In the genomic region with DNA sequence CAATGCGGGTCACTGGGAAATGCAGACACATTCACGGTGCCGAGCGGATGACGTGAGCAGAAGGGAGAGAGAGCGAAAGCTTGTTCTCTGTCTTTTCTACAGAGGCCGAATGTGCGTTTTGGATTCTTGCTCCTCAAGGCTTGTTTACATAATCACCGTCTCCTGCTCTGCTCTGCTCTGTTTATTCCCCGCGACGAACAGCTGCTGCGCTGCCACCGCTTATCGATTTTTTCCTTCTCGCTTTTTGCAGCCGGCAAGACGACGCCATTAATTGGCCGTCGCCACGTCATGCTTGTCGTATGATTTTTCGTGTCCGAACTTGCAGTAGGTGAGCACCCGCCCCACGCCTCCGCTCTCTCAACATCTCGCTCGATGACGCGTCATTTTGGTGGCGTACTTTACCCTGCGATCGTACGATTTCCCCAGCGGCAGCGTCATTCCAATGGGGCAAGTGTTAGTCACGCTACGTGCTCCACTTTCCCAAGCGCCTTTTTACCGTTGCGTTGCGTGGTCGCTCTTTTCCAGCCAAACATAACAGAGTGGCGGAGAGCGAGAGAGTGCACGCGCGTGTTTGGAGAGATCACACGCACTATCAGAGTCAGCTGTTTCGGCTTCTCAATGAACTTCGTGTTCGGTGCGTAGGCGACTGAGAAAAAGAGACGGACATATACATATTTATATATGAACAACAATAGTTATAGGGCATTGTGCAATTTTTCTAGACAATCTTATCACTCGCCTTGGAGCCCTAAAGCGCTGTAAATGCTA, we compare ENCODE assay signal across 5 fruit fly cellular contexts.
A peak's percentile ranks its signal among the peaks of the same experiment; 100 is the strongest.
TF ChIP-seq lines count a peak whose summit lies in the region.

No protein-coding gene starts in this region.

TF ChIP-seq in whole organism, adult, 20 proteins besides CTCF, POLR2A, EP300 and RAD21 (continued from another document):
- TF ChIP-seq cic (GFP tag; optimal IDR thresholded peaks at IDR 0.05; lab: Kevin White, UChicago) (peak; percentile 47), Mnt (GFP tag; optimal IDR thresholded peaks at IDR 0.05; lab: Kevin White, UChicago) (peak; percentile 32), Hr96 (GFP tag; optimal IDR thresholded peaks at IDR 0.05; lab: Kevin White, UChicago) (peak; percentile 40), Crg-1 (GFP tag; optimal IDR thresholded peaks at IDR 0.05; lab: Kevin White, UChicago) (peak; percentile 19), CG7101 (tag; optimal IDR thresholded peaks at IDR 0.05; lab: Kevin White, UChicago) (peak; percentile 48)

TF ChIP-seq in whole organism, embryonic, 481 proteins besides CTCF, POLR2A, EP300 and RAD21 (continued from another document and continues in another):
- TF ChIP-seq YL-1 (GFP tag; optimal IDR thresholded peaks at IDR 0.05; lab: Kevin White, UChicago) (peak; percentile 35), Oaz (GFP tag; IDR thresholded peaks at IDR 0.05; lab: Robert Waterston, UW) (no peak), Ets65A (GFP tag; lab: Kevin White, UChicago) (peak; percentile 70), CG4820 (GFP tag; optimal IDR thresholded peaks at IDR 0.05; lab: Kevin White, UChicago) (no peak), Nf-YB (GFP tag; optimal IDR thresholded peaks at IDR 0.05; lab: Kevin White, UChicago) (no peak), Abd-B (GFP tag; optimal IDR thresholded peaks at IDR 0.05; lab: Kevin White, UChicago) (no peak), p53 (GFP tag; optimal IDR thresholded peaks at IDR 0.05; lab: Kevin White, UChicago) (peak; percentile 95), sr (GFP tag; IDR thresholded peaks at IDR 0.05; lab: Robert Waterston, UW) (peak; percentile 93), Lpt (GFP tag; optimal IDR thresholded peaks at IDR 0.05; lab: Kevin White, UChicago) (no peak), tna (GFP tag; IDR thresholded peaks at IDR 0.05; lab: Robert Waterston, UW; ENCODE audit: partially characterized antibody) (no peak), Sry-β (GFP tag; optimal IDR thresholded peaks at IDR 0.05; lab: Kevin White, UChicago) (no peak), kay (GFP tag; optimal IDR thresholded peaks at IDR 0.05; lab: Kevin White, UChicago) (peak; percentile 45), Mes4 (GFP tag; optimal IDR thresholded peaks at IDR 0.05; lab: Kevin White, UChicago) (no peak), Med (GFP tag; lab: Kevin White, UChicago) (peak; percentile 75), seq (GFP tag; IDR thresholded peaks at IDR 0.05; lab: Robert Waterston, UW) (peak; percentile 21; the same call in 1 of the 2 replicates), CG10209 (GFP tag; optimal IDR thresholded peaks at IDR 0.05; lab: Kevin White, UChicago) (no peak), CG7963 (GFP tag; IDR thresholded peaks at IDR 0.05; lab: Robert Waterston, UW; ENCODE audit: partially characterized antibody) (no peak), chif (GFP tag; optimal IDR thresholded peaks at IDR 0.05; lab: Kevin White, UChicago) (no peak), CG4617 (GFP tag; optimal IDR thresholded peaks at IDR 0.05; lab: Kevin White, UChicago; ENCODE audit: borderline replicate concordance) (peak; percentile 39), CG10654 (GFP tag; optimal IDR thresholded peaks at IDR 0.05; lab: Kevin White, UChicago) (no peak), cwo (GFP tag; optimal IDR thresholded peaks at IDR 0.05; lab: Kevin White, UChicago) (peak; percentile 76), bbx (GFP tag; IDR thresholded peaks at IDR 0.05; lab: Robert Waterston, UW; ENCODE audit: partially characterized antibody) (0 out of 2 replicates have a peak, but pooled peaks have one; percentile 6), CG15601 (tag; optimal IDR thresholded peaks at IDR 0.05; lab: Kevin White, UChicago) (no peak), mirr (GFP tag; optimal IDR thresholded peaks at IDR 0.05; lab: Kevin White, UChicago) (peak; percentile 49), Dbx (GFP tag; IDR thresholded peaks at IDR 0.05; lab: Robert Waterston, UW) (0 out of 3 replicates have a peak, but pooled peaks have one; percentile 1), lbe (GFP tag; optimal IDR thresholded peaks at IDR 0.05; lab: Kevin White, UChicago) (peak; percentile 12), CG9727 (GFP tag; optimal IDR thresholded peaks at IDR 0.05; lab: Kevin White, UChicago) (peak; percentile 47), ci (GFP tag; IDR thresholded peaks at IDR 0.05; lab: Robert Waterston, UW) (peak; percentile 36; the same call in 1 of the 3 replicates)

TF ChIP-seq in whole organism, prepupa, 60 proteins besides CTCF, POLR2A, EP300 and RAD21 (continued from another document):
- peak; percentile 12 for TF ChIP-seq CG6808 (GFP tag; optimal IDR thresholded peaks at IDR 0.05; lab: Kevin White, UChicago)
- peak; percentile 36 to 70 for TF ChIP-seq ss (GFP tag; optimal IDR thresholded peaks at IDR 0.05; lab: Kevin White, UChicago)
- 0 out of 3 replicates have a peak, but pooled peaks have one; percentile 10 for TF ChIP-seq eg (GFP tag; IDR thresholded peaks at IDR 0.05; lab: Robert Waterston, UW)
- TF ChIP-seq CG11762 (GFP tag; optimal IDR thresholded peaks at IDR 0.05; lab: Kevin White, UChicago; ENCODE audit: insufficient read depth): peak; percentile 5
- peak; percentile 50 for TF ChIP-seq fkh (GFP tag; optimal IDR thresholded peaks at IDR 0.05; lab: Kevin White, UChicago)

TF ChIP-seq in whole organism, pupa, 21 proteins besides CTCF, POLR2A, EP300 and RAD21 (continued from another document):
- TF ChIP-seq CG9948 (tag; optimal IDR thresholded peaks at IDR 0.05; lab: Kevin White, UChicago) (no peak), CG12605 (GFP tag; IDR thresholded peaks at IDR 0.05; lab: Robert Waterston, UW) (peak; percentile 50; the same call in 1 of the 2 replicates)

TF ChIP-seq in whole organism, wandering third instar larva, 38 proteins besides CTCF, POLR2A, EP300 and RAD21 (continued from another document):
- TF ChIP-seq woc (GFP tag; optimal IDR thresholded peaks at IDR 0.05; lab: Kevin White, UChicago) (no peak), tai (GFP tag; optimal IDR thresholded peaks at IDR 0.05; lab: Kevin White, UChicago) (no peak), usp (GFP tag; optimal IDR thresholded peaks at IDR 0.05; lab: Kevin White, UChicago) (no peak), OdsH (GFP tag; optimal IDR thresholded peaks at IDR 0.05; lab: Kevin White, UChicago) (peak; percentile 49), Hnf4 (GFP tag; optimal IDR thresholded peaks at IDR 0.05; lab: Kevin White, UChicago) (peak; percentile 35)
TF ChIP-seq in whole organism, wandering third instar larva: peak in this region for 13.
